Fruit fly (Drosophila melanogaster) whole organism, adult: ENCODE measurements around the gene Ogdh.

Experiments
- CG11617 ChIP-seq: fragments of 200-800 bp; sonication (Bioruptor generic); optimal IDR thresholded peaks from 2 replicates; lab custom pipeline; 2017; ENCODE audit warnings: mild to moderate bottlenecking, missing biosample characterization, missing genetic modification reagents, missing genetic modification characterization
- CG12768 ChIP-seq: fragments of 200-800 bp; sonication (Bioruptor generic); optimal IDR thresholded peaks from 2 replicates; lab custom pipeline; 2017; ENCODE audit warnings: missing biosample characterization, missing genetic modification characterization, mild to moderate bottlenecking, moderate library complexity, missing genetic modification reagents
- CG14711 ChIP-seq: fragments of 200-800 bp; sonication (Bioruptor generic); optimal IDR thresholded peaks from 2 replicates; lab custom pipeline; 2018; ENCODE audit warnings: missing biosample characterization, mild to moderate bottlenecking, missing genetic modification characterization, moderate library complexity
- CG1620 ChIP-seq: fragments of 200-800 bp; sonication (Bioruptor generic); optimal IDR thresholded peaks from 2 replicates; lab custom pipeline; 2016; ENCODE audit warnings: missing biosample characterization, missing genetic modification characterization
- CG33017 ChIP-seq: fragments of 200-800 bp; sonication (Bioruptor generic); optimal IDR thresholded peaks from 2 replicates; lab custom pipeline; 2018; ENCODE audit warnings: missing biosample characterization, mild to moderate bottlenecking, missing genetic modification characterization, moderate library complexity
- CG7045 ChIP-seq: fragments of 200-800 bp; sonication (Bioruptor generic); optimal IDR thresholded peaks from 2 replicates; lab custom pipeline; 2017; ENCODE audit warnings: missing biosample characterization, mild to moderate bottlenecking, missing genetic modification characterization
- CG7101 ChIP-seq: fragments of 200-800 bp; sonication (Bioruptor generic); optimal IDR thresholded peaks from 2 replicates; lab custom pipeline; 2018; ENCODE audit warnings: missing biosample characterization, mild to moderate bottlenecking, missing genetic modification characterization, moderate library complexity
- Crg-1 ChIP-seq: fragments of 200-800 bp; sonication (Bioruptor generic); optimal IDR thresholded peaks from 2 replicates; lab custom pipeline; 2016; ENCODE audit warnings: missing biosample characterization, missing genetic modification characterization
- Mnt ChIP-seq: fragments of 200-800 bp; sonication (Bioruptor generic); optimal IDR thresholded peaks from 2 replicates; lab custom pipeline; 2016; ENCODE audit warnings: missing biosample characterization, mild to moderate bottlenecking, missing genetic modification characterization
- kay ChIP-seq: fragments of 200-800 bp; sonication (Bioruptor generic); peaks from one replicate; lab custom pipeline; 2016; ENCODE audit warnings: missing biosample characterization, missing genetic modification characterization, borderline replicate concordance
- pad ChIP-seq: fragments of 200-800 bp; sonication (Bioruptor generic); optimal IDR thresholded peaks from 3 replicates; lab custom pipeline; 2017; ENCODE audit warnings: missing biosample characterization, missing genetic modification characterization, mild to moderate bottlenecking, moderate library complexity, missing genetic modification reagents

dm6 chr3L:17016576-17016917, 61.9 kb downstream of the Ogdh start:
- TF ChIP-seq CG14711 (tag; lab: Kevin White, UChicago) (no peak), Mnt (GFP tag; lab: Kevin White, UChicago) (no peak), Crg-1 (no peak), CG12768 (GFP tag; lab: Kevin White, UChicago) (no peak), pad (GFP tag; lab: Kevin White, UChicago) (no peak), kay (GFP tag; lab: Kevin White, UChicago) (no peak), CG1620 (no peak), CG7101 (tag; lab: Kevin White, UChicago) (no peak), CG33017 (no peak), CG7045 (GFP tag; lab: Kevin White, UChicago) (no peak), CG11617 (GFP tag; lab: Kevin White, UChicago) (no peak)
